Worm (Caenorhabditis elegans): ENCODE data around the gene lido-7.

The lido-7 gene

ce11 chrII:2973940-2974402, 14.1 kb upstream of the lido-7 start:
- peak; percentile 73 to 95 for TF ChIP-seq ztf-11 (tag; optimal IDR thresholded peaks at IDR 0.05)
- TF ChIP-seq lir-3 (tag; optimal IDR thresholded peaks at IDR 0.05; ENCODE audit: poor library complexity), result peak; percentile 79
- peak; percentile 98 for TF ChIP-seq swsn-7 (tag; optimal IDR thresholded peaks at IDR 0.05)
- TF ChIP-seq sox-4 (tag; optimal IDR thresholded peaks at IDR 0.05), result peak; percentile 80
- TF ChIP-seq mef-2 (tag; optimal IDR thresholded peaks at IDR 0.05), result peak; percentile 91
- peak; percentile 91 for TF ChIP-seq zip-4 (GFP tag; optimal IDR thresholded peaks at IDR 0.05)
- TF ChIP-seq lin-35 (GFP tag; optimal IDR thresholded peaks at IDR 0.05), result peak; percentile 69 to 91
- peak; percentile 78 for TF ChIP-seq aha-1 (tag; optimal IDR thresholded peaks at IDR 0.05)
- peak; percentile 100 for TF ChIP-seq grh-1 (GFP tag; IDR thresholded peaks at IDR 0.05)
- peak; percentile 89 for TF ChIP-seq egl-27 (tag; optimal IDR thresholded peaks at IDR 0.05)
- TF ChIP-seq mdl-1 (tag; optimal IDR thresholded peaks at IDR 0.05), result peak; percentile 89 to 99
- peak; percentile 85 for TF ChIP-seq nhr-77 (tag; optimal IDR thresholded peaks at IDR 0.05)
- peak; percentile 98 for TF ChIP-seq jun-1 (tag; optimal IDR thresholded peaks at IDR 0.05)
- peak; percentile 89 for TF ChIP-seq nhr-237 (tag; optimal IDR thresholded peaks at IDR 0.05)
- TF ChIP-seq rnt-1 (tag; optimal IDR thresholded peaks at IDR 0.05), result peak; percentile 93
- peak; percentile 100 for TF ChIP-seq ceh-8 (GFP tag; optimal IDR thresholded peaks at IDR 0.05)
- peak; percentile 91 to 98 for TF ChIP-seq efl-1 (optimal IDR thresholded peaks at IDR 0.05)
- TF ChIP-seq efl-1 (GFP tag; optimal IDR thresholded peaks at IDR 0.05 in 1 of 2), result peak; percentile 68 to 97
- TF ChIP-seq ceh-90 (tag; optimal IDR thresholded peaks at IDR 0.05), result no peak
- TF ChIP-seq sptf-1 (tag; optimal IDR thresholded peaks at IDR 0.05), result no peak
- TF ChIP-seq C16A3.4 (tag; optimal IDR thresholded peaks at IDR 0.05), result peak; percentile 82
- peak; percentile 85 for TF ChIP-seq dsc-1 (tag; optimal IDR thresholded peaks at IDR 0.05)
- TF ChIP-seq zag-1 (tag; optimal IDR thresholded peaks at IDR 0.05), result peak; percentile 28
- TF ChIP-seq nhr-20 (tag; optimal IDR thresholded peaks at IDR 0.05), result peak; percentile 94
- peak; percentile 57 for TF ChIP-seq ama-1 (optimal IDR thresholded peaks at IDR 0.05)
- TF ChIP-seq pag-3 (tag; optimal IDR thresholded peaks at IDR 0.05; ENCODE audit: borderline replicate concordance, insufficient read depth), result no peak
- TF ChIP-seq ceh-82 (tag; optimal IDR thresholded peaks at IDR 0.05), result peak; percentile 75 to 96 (median 94)
- TF ChIP-seq fkh-10 (GFP tag; optimal IDR thresholded peaks at IDR 0.05), result peak; percentile 92
- peak; percentile 72 for TF ChIP-seq C04F5.9 (tag; optimal IDR thresholded peaks at IDR 0.05)
- TF ChIP-seq isw-1 (GFP tag; IDR thresholded peaks at IDR 0.05), result peak; percentile 95
- peak; percentile 42 for TF ChIP-seq fkh-4 (tag; optimal IDR thresholded peaks at IDR 0.05; ENCODE audit: borderline replicate concordance)
- TF ChIP-seq egl-13 (tag; optimal IDR thresholded peaks at IDR 0.05), result peak; percentile 95
- TF ChIP-seq lin-14 (GFP tag; optimal IDR thresholded peaks at IDR 0.05), result peak; percentile 100
- TF ChIP-seq lin-39 (tag; optimal IDR thresholded peaks at IDR 0.05), result peak; percentile 89
- peak; percentile 46 for TF ChIP-seq nhr-12 (tag; optimal IDR thresholded peaks at IDR 0.05)
- peak; percentile 45 for TF ChIP-seq ceh-63 (GFP tag; optimal IDR thresholded peaks at IDR 0.05)
- peak; percentile 100 for TF ChIP-seq nhr-85 (tag)
- TF ChIP-seq unc-62 (GFP tag; optimal IDR thresholded peaks at IDR 0.05), result peak; percentile 87
- TF ChIP-seq xbp-1 (tag; optimal IDR thresholded peaks at IDR 0.05), result peak; percentile 87
- peak; percentile 56 for TF ChIP-seq nhr-76 (tag; optimal IDR thresholded peaks at IDR 0.05)
- TF ChIP-seq mep-1 (tag; optimal IDR thresholded peaks at IDR 0.05), result peak; percentile 92
- peak; percentile 86 for TF ChIP-seq ztf-4 (tag; optimal IDR thresholded peaks at IDR 0.05)
- TF ChIP-seq nhr-84 (tag; optimal IDR thresholded peaks at IDR 0.05), result peak; percentile 63
- peak; percentile 93 for TF ChIP-seq skn-1 (tag; optimal IDR thresholded peaks at IDR 0.05)
- TF ChIP-seq dpl-1 (GFP tag; optimal IDR thresholded peaks at IDR 0.05), result peak; percentile 73 to 77 (median 75)
- TF ChIP-seq snu-23 (GFP tag; optimal IDR thresholded peaks at IDR 0.05), result peak; percentile 94
- TF ChIP-seq mab-9 (GFP tag; IDR thresholded peaks at IDR 0.05), result peak; percentile 99
- peak; percentile 93 for TF ChIP-seq irx-1 (tag; optimal IDR thresholded peaks at IDR 0.05)
- no peak for TF ChIP-seq alr-1 (tag; optimal IDR thresholded peaks at IDR 0.05; ENCODE audit: borderline replicate concordance)
- TF ChIP-seq nhr-28 (tag; optimal IDR thresholded peaks at IDR 0.05), result no peak
- peak; percentile 82 for TF ChIP-seq C34B4.2 (tag; optimal IDR thresholded peaks at IDR 0.05)
- peak; percentile 90 for TF ChIP-seq nhr-11 (tag; optimal IDR thresholded peaks at IDR 0.05)
- no peak for TF ChIP-seq tlp-1 (tag; optimal IDR thresholded peaks at IDR 0.05)

Data from whole organism, L1 larva.